Fruit fly (Drosophila melanogaster) whole organism, prepupa: ENCODE measurements around the gene Dyrk2.

Experiments
- CG10631 ChIP-seq: fragments of 200-800 bp; sonication (Bioruptor generic); optimal IDR thresholded peaks from 2 replicates; lab custom pipeline; 2016; ENCODE audit warnings: missing biosample characterization, missing genetic modification characterization
- CG10669 ChIP-seq: fragments of 200-800 bp; sonication (Bioruptor generic); optimal IDR thresholded peaks from 3 replicates; lab custom pipeline; 2018; ENCODE audit warnings: missing biosample characterization, mild to moderate bottlenecking, missing genetic modification characterization, moderate library complexity
- CG3032 ChIP-seq: fragments of 200-800 bp; optimal IDR thresholded peaks from 2 replicates; lab custom pipeline; 2019; ENCODE audit warnings: missing biosample characterization, mild to moderate bottlenecking, missing genetic modification characterization, moderate library complexity
- CG31627 ChIP-seq: fragments of 200-800 bp; sonication (Bioruptor generic); optimal IDR thresholded peaks from 3 replicates; lab custom pipeline; 2016; ENCODE audit warnings: missing biosample characterization, missing genetic modification characterization
- CG6163 ChIP-seq: fragments of 200-800 bp; sonication (Bioruptor generic); IDR thresholded peaks from 3 replicates; pipeline ENCODE4 v1.3.6; 2022; ENCODE audit warnings: missing biosample characterization, missing genetic modification characterization
- CG6808 ChIP-seq: fragments of 200-800 bp; sonication (Bioruptor generic); optimal IDR thresholded peaks from 3 replicates; lab custom pipeline; 2017; ENCODE audit warnings: missing biosample characterization, missing genetic modification characterization, mild to moderate bottlenecking, moderate library complexity, missing genetic modification reagents
- CG7368 ChIP-seq: fragments of 200-800 bp; sonication (Bioruptor generic); optimal IDR thresholded peaks from 3 replicates; lab custom pipeline; 2016; ENCODE audit warnings: missing biosample characterization, missing genetic modification characterization
- CG8119 ChIP-seq: fragments of 200-800 bp; sonication (Bioruptor generic); IDR thresholded peaks from 3 replicates; pipeline ENCODE4 v1.3.6; 2022; ENCODE audit warnings: missing biosample characterization, missing genetic modification characterization
- CG9139 ChIP-seq: fragments of 200-800 bp; sonication (Bioruptor generic); optimal IDR thresholded peaks from 3 replicates; lab custom pipeline; 2017; ENCODE audit warnings: missing biosample characterization, mild to moderate bottlenecking, missing genetic modification characterization
- Eip78C ChIP-seq: fragments of 200-800 bp; sonication (Bioruptor generic); peaks from one replicate; lab custom pipeline; 2016; ENCODE audit warnings: missing biosample characterization, missing genetic modification characterization
- Ets96B ChIP-seq: fragments of 200-800 bp; optimal IDR thresholded peaks from 2 replicates; lab custom pipeline; 2019; ENCODE audit warnings: missing biosample characterization, mild to moderate bottlenecking, missing genetic modification characterization, moderate library complexity
- Gug ChIP-seq: fragments of 200-800 bp; sonication (Bioruptor generic); IDR thresholded peaks from 2 replicates; pipeline ENCODE4 v1.3.6; 2022; ENCODE audit warnings: missing biosample characterization, missing genetic modification characterization
- dsx ChIP-seq: fragments of 200-800 bp; optimal IDR thresholded peaks from 3 replicates; lab custom pipeline; 2019; ENCODE audit warnings: missing biosample characterization, mild to moderate bottlenecking, missing genetic modification characterization, moderate library complexity; ENCODE audit not compliant: poor library complexity, severe bottlenecking
- eg ChIP-seq: fragments of 200-800 bp; sonication (Bioruptor generic); IDR thresholded peaks from 3 replicates; pipeline ENCODE4 v1.3.6; 2022; ENCODE audit warnings: missing biosample characterization, missing genetic modification characterization
- fd59A ChIP-seq: fragments of 200-800 bp; sonication (Bioruptor generic); optimal IDR thresholded peaks from 2 replicates; lab custom pipeline; 2017; ENCODE audit warnings: missing biosample characterization, mild to moderate bottlenecking, missing genetic modification characterization, missing genetic modification reagents
- fkh ChIP-seq: fragments of 200-800 bp; sonication (Bioruptor generic); optimal IDR thresholded peaks from 3 replicates; lab custom pipeline; 2017; ENCODE audit warnings: missing biosample characterization, mild to moderate bottlenecking, missing genetic modification characterization, moderate library complexity
- salr ChIP-seq, 2 experiments: fragments of 200-800 bp; sonication (Bioruptor generic); optimal IDR thresholded peaks; 3 replicates each; lab custom pipeline; 2016 to 2018; ENCODE audit warnings: missing biosample characterization in 2 of 2, missing genetic modification characterization in 2 of 2, mild to moderate bottlenecking in 1 of 2
- ss ChIP-seq, 2 experiments: fragments of 200-800 bp; sonication (Bioruptor generic); optimal IDR thresholded peaks; 2 replicates in 1 of 2; 3 replicates in 1 of 2; lab custom pipeline; 2017 to 2018; ENCODE audit warnings: mild to moderate bottlenecking in 2 of 2, missing biosample characterization in 2 of 2, missing genetic modification characterization in 2 of 2, moderate library complexity in 1 of 2
- topi ChIP-seq: fragments of 200-800 bp; sonication (Bioruptor generic); optimal IDR thresholded peaks from 3 replicates; lab custom pipeline; 2016; ENCODE audit warnings: missing biosample characterization, missing genetic modification characterization

The Dyrk2 gene

DNA sequence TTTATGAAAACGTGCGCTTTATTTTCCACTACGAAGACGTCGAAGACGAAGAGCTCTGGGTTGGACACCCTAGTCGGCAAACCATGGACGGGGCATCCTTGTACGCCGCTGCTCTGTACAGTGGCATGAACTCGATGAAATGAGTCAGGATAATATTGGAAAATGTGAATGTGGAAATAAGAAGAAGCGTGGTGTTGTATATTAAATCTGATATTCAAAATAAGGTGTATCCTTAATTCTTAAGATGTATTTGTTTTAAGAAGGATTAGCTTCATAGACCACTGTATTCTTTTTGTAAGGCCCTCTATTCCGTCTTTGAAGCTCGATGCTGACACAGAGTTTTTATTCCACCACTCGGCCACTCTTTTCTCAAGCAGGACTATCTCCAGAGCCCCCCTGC, 92.7 kb downstream of the Dyrk2 start (continued):
- TF ChIP-seq Ets96B (tag; lab: Kevin White, UChicago) (peak; percentile 36), CG7368 (GFP tag; lab: Kevin White, UChicago) (no peak), Eip78C (GFP tag; lab: Kevin White, UChicago) (peak; percentile 77), CG10631 (GFP tag; lab: Kevin White, UChicago) (peak; percentile 32), fkh (GFP tag; lab: Kevin White, UChicago) (no peak), CG31627 (GFP tag; lab: Kevin White, UChicago) (no peak), CG9139 (no peak), CG6163 (GFP tag; lab: Robert Waterston, UW) (peak; percentile 39; the same call in 1 of the 3 replicates), CG3032 (tag; lab: Kevin White, UChicago) (peak; percentile 23), salr (GFP tag; optimal IDR thresholded peaks at IDR 0.05; lab: Kevin White, UChicago) (no peak), CG8119 (GFP tag; lab: Robert Waterston, UW) (peak; percentile 44; the same call in 1 of the 3 replicates), eg (GFP tag; lab: Robert Waterston, UW) (no peak), ss (GFP tag; optimal IDR thresholded peaks at IDR 0.05; lab: Kevin White, UChicago) (peak in 1 of 2 experiments; percentile 43)
- TF ChIP-seq, all 60 proteins: peak for 29

- TF ChIP-seq CG10669 (no peak), topi (no peak), dsx (GFP tag; lab: Kevin White, UChicago) (no peak), Gug (GFP tag; lab: Robert Waterston, UW) (no peak), Eip78C (GFP tag; lab: Kevin White, UChicago) (no peak), CG6808 (GFP tag; lab: Kevin White, UChicago) (no peak), fd59A (GFP tag; lab: Kevin White, UChicago) (no peak), ss (GFP tag; optimal IDR thresholded peaks at IDR 0.05; lab: Kevin White, UChicago) (no peak), CG6163 (GFP tag; lab: Robert Waterston, UW) (no peak)
- TF ChIP-seq, all 60 proteins: peak for 0
These were observed 97.7 kb downstream of the Dyrk2 start for dm6 chr2L:14136197-14136596.
